Worm (Caenorhabditis elegans): ENCODE results near the gene C18A11.4.

Gene C18A11.4

DNA sequence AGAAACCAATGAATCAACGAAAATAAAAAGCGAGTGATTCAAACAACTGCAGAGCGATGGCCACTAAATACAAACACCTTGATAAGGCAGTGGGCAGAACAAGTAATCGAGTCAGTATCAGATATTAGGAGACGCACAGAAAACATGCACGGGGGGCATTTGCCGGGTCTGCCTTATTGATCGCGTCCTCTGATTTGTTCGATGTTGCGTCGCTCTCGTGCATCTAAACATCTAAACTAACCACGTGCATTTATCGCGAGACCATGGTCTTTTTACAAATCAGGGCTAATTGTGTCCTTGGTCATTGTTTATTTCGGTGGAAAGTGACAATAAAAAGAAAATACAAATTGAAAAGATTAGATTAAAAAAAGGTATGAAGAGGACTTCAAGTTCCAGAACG is 38.6 kb downstream of the C18A11.4 start, which contains the start of gene K07E3.4 (continued):
- no peak for TF ChIP-seq ceh-20 (GFP tag; IDR thresholded peaks at IDR 0.05)
- TF ChIP-seq D1046.2 (GFP tag; IDR thresholded peaks at IDR 0.05): no peak
- TF ChIP-seq rbr-2 (tag; optimal IDR thresholded peaks at IDR 0.05): peak; percentile 22
- TF ChIP-seq unc-39 (tag; optimal IDR thresholded peaks at IDR 0.05): no peak
- peak; percentile 42 for TF ChIP-seq pqm-1 (tag; optimal IDR thresholded peaks at IDR 0.05)
- TF ChIP-seq mep-1 (tag; optimal IDR thresholded peaks at IDR 0.05): peak; percentile 82
- TF ChIP-seq set-16 (GFP tag; IDR thresholded peaks at IDR 0.05): no peak
- TF ChIP-seq zag-1 (tag; optimal IDR thresholded peaks at IDR 0.05): no peak
- TF ChIP-seq lin-15B (tag; optimal IDR thresholded peaks at IDR 0.05): no peak
- no peak for TF ChIP-seq zfp-2 (tag; optimal IDR thresholded peaks at IDR 0.05)
- TF ChIP-seq lin-39 (tag; optimal IDR thresholded peaks at IDR 0.05): no peak
- TF ChIP-seq T20F7.1 (GFP tag; optimal IDR thresholded peaks at IDR 0.05): peak; percentile 26
- TF ChIP-seq spr-1 (tag; optimal IDR thresholded peaks at IDR 0.05): peak; percentile 22
- peak in 1 of 2 experiments; percentile 46 for TF ChIP-seq lsy-2 (tag; optimal IDR thresholded peaks at IDR 0.05)
- TF ChIP-seq nhr-6 (tag; optimal IDR thresholded peaks at IDR 0.05): no peak
- TF ChIP-seq nhr-111 (GFP tag; optimal IDR thresholded peaks at IDR 0.05): no peak
- no peak for TF ChIP-seq fos-1 (tag; optimal IDR thresholded peaks at IDR 0.05)
- no peak for TF ChIP-seq ztf-11 (tag; optimal IDR thresholded peaks at IDR 0.05)
- TF ChIP-seq gei-8 (GFP tag; optimal IDR thresholded peaks at IDR 0.05): peak; percentile 51
- no peak for TF ChIP-seq ceh-44 (GFP tag; IDR thresholded peaks at IDR 0.05)
- no peak for TF ChIP-seq ctbp-1 (GFP tag; IDR thresholded peaks at IDR 0.05)
- no peak for TF ChIP-seq Y48G9A.11 (GFP tag; IDR thresholded peaks at IDR 0.05)
- TF ChIP-seq lir-3 (tag; optimal IDR thresholded peaks at IDR 0.05): no peak
- no peak for TF ChIP-seq ZK337.2 (GFP tag; IDR thresholded peaks at IDR 0.05)

DNA sequence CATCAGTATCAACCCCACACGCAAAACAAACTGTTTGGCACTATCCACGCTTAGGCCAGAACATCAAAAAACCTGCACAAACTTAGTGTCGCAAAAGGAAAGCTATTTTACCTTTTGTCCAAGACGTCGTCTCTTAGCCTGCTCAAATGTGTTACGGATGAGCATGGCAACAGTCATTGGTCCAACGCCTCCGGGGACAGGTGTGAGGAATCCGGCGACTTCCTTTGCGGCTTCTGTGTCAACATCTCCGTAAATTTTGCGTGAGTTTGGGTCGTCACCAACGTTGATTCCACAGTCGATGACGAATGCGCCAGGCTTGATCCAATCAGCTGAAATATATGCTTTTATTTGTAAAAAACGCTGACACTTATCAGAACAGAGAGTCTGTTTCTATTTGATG is 39.4 kb downstream of the C18A11.4 start:
- TF ChIP-seq Y48G9A.11 (GFP tag; IDR thresholded peaks at IDR 0.05): no peak
- no peak for TF ChIP-seq daf-16 (GFP tag; optimal IDR thresholded peaks at IDR 0.05)
- TF ChIP-seq daf-16 (tag; optimal IDR thresholded peaks at IDR 0.05): peak; percentile 2
- TF ChIP-seq T26A8.4 (GFP tag; IDR thresholded peaks at IDR 0.05): no peak
- TF ChIP-seq dpl-1 (GFP tag; optimal IDR thresholded peaks at IDR 0.05): no peak
- no peak for TF ChIP-seq nhr-102 (tag; optimal IDR thresholded peaks at IDR 0.05)
- no peak for TF ChIP-seq lin-15B (tag; optimal IDR thresholded peaks at IDR 0.05)
- peak; percentile 16 for TF ChIP-seq nhr-28 (tag; optimal IDR thresholded peaks at IDR 0.05)
- TF ChIP-seq nhr-77 (tag; optimal IDR thresholded peaks at IDR 0.05): no peak
- no peak for TF ChIP-seq nhr-111 (GFP tag; optimal IDR thresholded peaks at IDR 0.05)
- no peak for TF ChIP-seq zip-2 (tag; optimal IDR thresholded peaks at IDR 0.05)
- TF ChIP-seq mdt-29 (GFP tag; IDR thresholded peaks at IDR 0.05): no peak
- no peak for TF ChIP-seq cey-2 (tag; optimal IDR thresholded peaks at IDR 0.05; ENCODE audit: borderline replicate concordance, insufficient read depth)
- no peak for TF ChIP-seq ces-1 (GFP tag; optimal IDR thresholded peaks at IDR 0.05)
- no peak for TF ChIP-seq spr-1 (tag; optimal IDR thresholded peaks at IDR 0.05)
- TF ChIP-seq aha-1 (tag): peak; percentile 97
- TF ChIP-seq lir-3 (tag; optimal IDR thresholded peaks at IDR 0.05): no peak

DNA sequence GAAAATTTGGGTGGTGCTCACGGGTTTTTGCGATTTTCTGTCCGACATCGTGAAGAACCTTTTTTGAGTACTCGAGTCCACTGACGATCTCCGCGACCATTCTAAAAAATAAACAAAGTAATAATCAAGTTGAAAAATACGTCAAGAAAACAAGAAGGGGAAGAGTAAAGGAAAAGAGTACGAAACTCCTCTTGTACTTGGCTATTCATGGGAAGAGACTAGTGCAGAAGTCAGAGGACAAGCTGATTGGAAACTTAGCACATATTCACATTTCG is 41.1 kb downstream of the C18A11.4 start, which contains the start of gene dao-3:
Gene dao-3 (minus strand): TSS at position 101 of the 275 bp plus-strand sequence.
- TF ChIP-seq madf-9 (GFP tag; conservative IDR thresholded peaks at IDR 0.05): no peak
- TF ChIP-seq duxl-1 (tag; optimal IDR thresholded peaks at IDR 0.05; ENCODE audit: poor library complexity): no peak
- TF ChIP-seq hif-1 (tag; optimal IDR thresholded peaks at IDR 0.05): no peak

All from whole organism, L4 larva.